Worm (Caenorhabditis elegans) whole organism, L4 larva: ENCODE data around the gene C47D12.5.

ENCODE experiments used
- F10B5.3 ChIP-seq: sonication (generic microtip); optimal IDR thresholded peaks from 2 replicates; lab custom pipeline; 2016; ENCODE audit warnings: mild to moderate bottlenecking, missing genetic modification characterization, missing compliant biosample characterization
- F26F4.8 ChIP-seq: fragments of 200-800 bp; sonication (Bioruptor generic); conservative IDR thresholded peaks from 2 replicates; pipeline ENCODE4 v1.3.6; 2022; ENCODE audit warnings: missing genetic modification characterization, missing compliant biosample characterization
- F37D6.2 ChIP-seq: sonication (generic microtip); optimal IDR thresholded peaks from 2 replicates; lab custom pipeline; 2016; ENCODE audit warnings: mild to moderate bottlenecking, missing genetic modification characterization, missing compliant biosample characterization
- F44E2.7 ChIP-seq: fragments of 200-800 bp; sonication (Bioruptor generic); IDR thresholded peaks from 2 replicates; pipeline ENCODE4 v2.1.2; 2022; ENCODE audit warnings: missing genetic modification characterization, missing compliant biosample characterization
- F49E8.2 ChIP-seq: sonication (generic microtip); optimal IDR thresholded peaks from 2 replicates; lab custom pipeline; 2016; ENCODE audit warnings: missing compliant biosample characterization, mild to moderate bottlenecking, missing genetic modification characterization, borderline replicate concordance
- R02D3.7 ChIP-seq: fragments of 150-350 bp; sonication (generic microtip); optimal IDR thresholded peaks from 3 replicates; lab custom pipeline; 2014; ENCODE audit warnings: missing biosample characterization, missing genetic modification characterization
- Y105C5A.15 ChIP-seq: fragments of 200-800 bp; sonication (Bioruptor generic); IDR thresholded peaks from 2 replicates; pipeline ENCODE4 v1.3.6; 2022; ENCODE audit warnings: missing genetic modification characterization, missing compliant biosample characterization
- Y48G9A.11 ChIP-seq: fragments of 200-800 bp; sonication (Bioruptor generic); IDR thresholded peaks from 2 replicates; pipeline ENCODE4 v1.3.6; 2022; ENCODE audit warnings: missing genetic modification reagents, missing genetic modification characterization, missing compliant biosample characterization
- Y5F2A.4 ChIP-seq: fragments of 200-800 bp; sonication (Bioruptor generic); optimal IDR thresholded peaks from 2 replicates; lab custom pipeline; 2018; ENCODE audit warnings: mild to moderate bottlenecking, missing genetic modification characterization, missing compliant biosample characterization
- ZK546.5 ChIP-seq, 2 experiments: sonication (generic microtip); optimal IDR thresholded peaks; 2 replicates each; lab custom pipeline; 2017; ENCODE audit warnings: missing biosample characterization in 2 of 2, missing genetic modification characterization in 2 of 2
- aha-1 ChIP-seq: fragments of 150-350 bp; peaks from one replicate; lab custom pipeline; 2014; ENCODE audit warnings: missing biosample characterization, missing genetic modification characterization
- ama-1 ChIP-seq: fragments of 150-350 bp; optimal IDR thresholded peaks from 2 replicates; lab custom pipeline; 2014; ENCODE audit warnings: inconsistent platforms, mixed read lengths
- ceh-32 ChIP-seq: sonication (generic microtip); optimal IDR thresholded peaks from 2 replicates; lab custom pipeline; 2016; ENCODE audit warnings: mild to moderate bottlenecking, missing genetic modification characterization, missing compliant biosample characterization; ENCODE audit not compliant: poor library complexity
- ceh-44 ChIP-seq: fragments of 200-800 bp; sonication (Bioruptor generic); IDR thresholded peaks from 2 replicates; pipeline ENCODE4 v1.3.6; 2022; ENCODE audit warnings: missing genetic modification reagents, missing genetic modification characterization, missing compliant biosample characterization
- ceh-62 ChIP-seq: sonication (generic microtip); optimal IDR thresholded peaks from 2 replicates; lab custom pipeline; 2017; ENCODE audit warnings: missing biosample characterization, missing genetic modification characterization
- cey-2 ChIP-seq: sonication (generic microtip); optimal IDR thresholded peaks from 3 replicates; lab custom pipeline; 2017; ENCODE audit warnings: missing genetic modification characterization, mild to moderate bottlenecking, missing compliant biosample characterization, antibody characterized with exemption, borderline replicate concordance; ENCODE audit not compliant: insufficient read depth
- dmd-6 ChIP-seq: fragments of 200-800 bp; sonication (Bioruptor generic); IDR thresholded peaks from 2 replicates; pipeline ENCODE4 v1.3.6; 2022; ENCODE audit warnings: missing genetic modification reagents, missing genetic modification characterization, missing compliant biosample characterization
- dmd-8 ChIP-seq: fragments of 200-800 bp; sonication (Bioruptor generic); IDR thresholded peaks from 2 replicates; pipeline ENCODE4 v1.3.6; 2022; ENCODE audit warnings: missing genetic modification characterization, missing compliant biosample characterization
- dve-1 ChIP-seq: sonication (generic microtip); optimal IDR thresholded peaks from 2 replicates; lab custom pipeline; 2017; ENCODE audit warnings: antibody characterized with exemption, mild to moderate bottlenecking, missing genetic modification characterization, missing compliant biosample characterization; ENCODE audit not compliant: insufficient read depth
- egl-27 ChIP-seq: sonication (generic microtip); optimal IDR thresholded peaks from 3 replicates; lab custom pipeline; 2017; ENCODE audit warnings: missing biosample characterization, missing genetic modification reagents, missing genetic modification characterization
- fos-1 ChIP-seq: fragments of 150-350 bp; optimal IDR thresholded peaks from 2 replicates; lab custom pipeline; 2014; ENCODE audit warnings: missing biosample characterization, missing genetic modification characterization
- hlh-30 ChIP-seq: sonication (generic microtip); optimal IDR thresholded peaks from 2 replicates; lab custom pipeline; 2017; ENCODE audit warnings: antibody characterized with exemption, mild to moderate bottlenecking, missing genetic modification characterization, missing compliant biosample characterization; ENCODE audit not compliant: insufficient read depth
- lim-7 ChIP-seq: fragments of 200-800 bp; sonication (Bioruptor generic); IDR thresholded peaks from 2 replicates; pipeline ENCODE4 v1.3.6; 2022; ENCODE audit warnings: missing genetic modification characterization, missing compliant biosample characterization
- lin-15B ChIP-seq: fragments of 150-350 bp; sonication (generic microtip); optimal IDR thresholded peaks from 3 replicates; lab custom pipeline; 2014; ENCODE audit warnings: missing biosample characterization, missing genetic modification characterization
- lin-29 ChIP-seq: fragments of 200-800 bp; sonication (Bioruptor generic); IDR thresholded peaks from 2 replicates; pipeline ENCODE4 v1.3.6; 2022; ENCODE audit warnings: missing genetic modification reagents, missing genetic modification characterization, missing compliant biosample characterization
- lin-38 ChIP-seq: fragments of 200-800 bp; sonication (Bioruptor generic); IDR thresholded peaks from 2 replicates; pipeline ENCODE4 v1.3.6; 2022; ENCODE audit warnings: missing genetic modification reagents, missing genetic modification characterization, missing compliant biosample characterization
- madf-5 ChIP-seq, 2 experiments: fragments of 200-800 bp; sonication (Bioruptor generic); IDR thresholded peaks; 2 replicates each; pipeline ENCODE4 v1.3.6; 2022; ENCODE audit warnings: missing compliant biosample characterization in 2 of 2, missing genetic modification characterization in 2 of 2
- madf-9 ChIP-seq: fragments of 200-800 bp; sonication (Bioruptor generic); conservative IDR thresholded peaks from 2 replicates; pipeline ENCODE4 v1.3.6; 2022; ENCODE audit warnings: missing genetic modification reagents, missing genetic modification characterization, missing compliant biosample characterization
- mdl-1 ChIP-seq, 2 experiments: fragments of 150-350 bp in 1 of 2; sonication (generic microtip) in 1 of 2; optimal IDR thresholded peaks; 2 replicates each; lab custom pipeline; 2014 to 2017; ENCODE audit warnings: missing biosample characterization in 2 of 2, missing genetic modification characterization in 2 of 2
- mdt-29 ChIP-seq: fragments of 200-800 bp; sonication (Bioruptor generic); IDR thresholded peaks from 2 replicates; pipeline ENCODE4 v1.3.6; 2022; ENCODE audit warnings: missing genetic modification reagents, missing genetic modification characterization, missing compliant biosample characterization
- mxl-2 ChIP-seq: fragments of 200-800 bp; sonication (Bioruptor generic); conservative IDR thresholded peaks from 2 replicates; pipeline ENCODE4 v1.3.6; 2022; ENCODE audit warnings: missing genetic modification reagents, missing genetic modification characterization, missing compliant biosample characterization
- mxl-3 ChIP-seq: fragments of 200-800 bp; sonication (Bioruptor generic); optimal IDR thresholded peaks from 2 replicates; lab custom pipeline; 2018; ENCODE audit warnings: mild to moderate bottlenecking, missing genetic modification characterization, missing compliant biosample characterization
- nhr-111 ChIP-seq: fragments of 200-800 bp; sonication (Bioruptor generic); optimal IDR thresholded peaks from 2 replicates; lab custom pipeline; 2018; ENCODE audit warnings: mild to moderate bottlenecking, missing genetic modification characterization, missing compliant biosample characterization
- nhr-28 ChIP-seq: fragments of 150-350 bp; optimal IDR thresholded peaks from 2 replicates; lab custom pipeline; 2014; ENCODE audit warnings: missing biosample characterization, missing genetic modification characterization
- nhr-41 ChIP-seq: fragments of 200-800 bp; sonication (Bioruptor generic); IDR thresholded peaks from 2 replicates; pipeline ENCODE4 v1.3.6; 2022; ENCODE audit warnings: missing genetic modification reagents, missing genetic modification characterization, missing compliant biosample characterization
- nhr-42 ChIP-seq: fragments of 200-800 bp; sonication (Bioruptor generic); IDR thresholded peaks from 2 replicates; pipeline ENCODE4 v1.3.6; 2022; ENCODE audit warnings: missing genetic modification characterization, missing compliant biosample characterization
- nhr-6 ChIP-seq: fragments of 150-350 bp; optimal IDR thresholded peaks from 2 replicates; lab custom pipeline; 2014; ENCODE audit warnings: missing biosample characterization, missing genetic modification characterization
- nhr-76 ChIP-seq: fragments of 150-350 bp; optimal IDR thresholded peaks from 2 replicates; lab custom pipeline; 2014; ENCODE audit warnings: missing biosample characterization, missing genetic modification characterization
- pqm-1 ChIP-seq: sonication (generic microtip); optimal IDR thresholded peaks from 2 replicates; lab custom pipeline; 2017; ENCODE audit warnings: missing biosample characterization, missing genetic modification characterization
- sdz-12 ChIP-seq: fragments of 200-800 bp; sonication (Bioruptor generic); optimal IDR thresholded peaks from 2 replicates; lab custom pipeline; 2018; ENCODE audit warnings: mild to moderate bottlenecking, missing genetic modification characterization, missing compliant biosample characterization
- snpc-1.2 ChIP-seq: fragments of 200-800 bp; sonication (Bioruptor generic); IDR thresholded peaks from 2 replicates; pipeline ENCODE4 v1.3.6; 2022; ENCODE audit warnings: missing genetic modification reagents, missing genetic modification characterization, missing compliant biosample characterization
- snpc-4 ChIP-seq: fragments of 150-350 bp; optimal IDR thresholded peaks from 2 replicates; lab custom pipeline; 2014; ENCODE audit warnings: missing biosample characterization, missing genetic modification characterization
- spr-1 ChIP-seq: sonication (generic microtip); optimal IDR thresholded peaks from 2 replicates; lab custom pipeline; 2016; ENCODE audit warnings: mild to moderate bottlenecking, missing genetic modification characterization, missing compliant biosample characterization
- tra-1 ChIP-seq: fragments of 200-800 bp; sonication (Bioruptor generic); IDR thresholded peaks from 2 replicates; pipeline ENCODE4 v1.3.6; 2022; ENCODE audit warnings: missing genetic modification reagents, missing genetic modification characterization, missing compliant biosample characterization
- unc-130 ChIP-seq: sonication (generic microtip); optimal IDR thresholded peaks from 2 replicates; lab custom pipeline; 2016; ENCODE audit warnings: missing genetic modification reagents, missing genetic modification characterization, missing compliant biosample characterization
- unc-62 ChIP-seq, 3 experiments: fragments of 150-350 bp in 1 of 3; sonication (generic microtip); optimal IDR thresholded peaks in 2 of 3; peaks in 1 of 3; 1 replicate in 1 of 3; 2 replicates in 2 of 3; lab custom pipeline; 2014 to 2017; ENCODE audit warnings: missing biosample characterization in 3 of 3, missing genetic modification characterization in 3 of 3, missing genetic modification reagents in 3 of 3, missing genotype in 1 of 3
- zfp-2 ChIP-seq: sonication (generic microtip); optimal IDR thresholded peaks from 2 replicates; lab custom pipeline; 2016; ENCODE audit warnings: mild to moderate bottlenecking, missing genetic modification characterization, missing compliant biosample characterization
- zip-11 ChIP-seq: fragments of 200-800 bp; sonication (Bioruptor generic); IDR thresholded peaks from 2 replicates; pipeline ENCODE4 v1.3.6; 2022; ENCODE audit warnings: missing genetic modification characterization, missing compliant biosample characterization
- zip-2 ChIP-seq: fragments of 150-350 bp; optimal IDR thresholded peaks from 2 replicates; lab custom pipeline; 2014; ENCODE audit warnings: missing biosample characterization, missing genetic modification characterization

C47D12.5 gene

DNA sequence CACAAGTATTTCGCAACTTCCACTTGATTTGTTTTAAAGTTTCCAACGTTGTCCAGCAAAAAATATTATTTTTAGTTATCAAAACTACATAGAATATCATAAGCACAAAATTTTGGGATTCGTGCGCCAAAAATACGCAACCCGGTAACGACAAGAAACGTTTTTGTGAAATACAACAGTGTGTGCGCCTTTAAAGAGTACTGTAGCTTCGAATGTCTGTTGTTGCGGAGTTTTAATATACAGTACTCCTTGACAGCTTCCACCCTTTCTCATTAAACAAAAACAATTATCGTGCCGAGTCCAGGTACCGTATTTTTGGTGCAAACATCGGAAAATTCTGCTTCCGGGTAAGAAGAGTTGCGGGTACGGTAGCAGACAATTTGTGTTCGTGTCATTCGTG is 4.9 kb downstream of the C47D12.5 start:
- TF ChIP-seq unc-62 (GFP tag; optimal IDR thresholded peaks at IDR 0.05 in 1 of 2; lab: Kevin White, UChicago), result no peak
- TF ChIP-seq unc-62 (tag; optimal IDR thresholded peaks at IDR 0.05; lab: Kevin White, UChicago), result no peak
- TF ChIP-seq mdt-29, result no peak
- no peak for TF ChIP-seq cey-2
- TF ChIP-seq egl-27, result no peak
- no peak for TF ChIP-seq dve-1 (tag; lab: Kevin White, UChicago)
- TF ChIP-seq Y105C5A.15 (GFP tag; lab: Robert Waterston, UW), result no peak
- no peak for TF ChIP-seq lin-38 (GFP tag; lab: Robert Waterston, UW)
- no peak for TF ChIP-seq sdz-12 (GFP tag; lab: Kevin White, UChicago)
- no peak for TF ChIP-seq tra-1
- no peak for TF ChIP-seq nhr-76
- no peak for TF ChIP-seq zip-2 (tag; lab: Kevin White, UChicago)
- TF ChIP-seq ama-1 (lab: Kevin White, UChicago), result no peak

DNA sequence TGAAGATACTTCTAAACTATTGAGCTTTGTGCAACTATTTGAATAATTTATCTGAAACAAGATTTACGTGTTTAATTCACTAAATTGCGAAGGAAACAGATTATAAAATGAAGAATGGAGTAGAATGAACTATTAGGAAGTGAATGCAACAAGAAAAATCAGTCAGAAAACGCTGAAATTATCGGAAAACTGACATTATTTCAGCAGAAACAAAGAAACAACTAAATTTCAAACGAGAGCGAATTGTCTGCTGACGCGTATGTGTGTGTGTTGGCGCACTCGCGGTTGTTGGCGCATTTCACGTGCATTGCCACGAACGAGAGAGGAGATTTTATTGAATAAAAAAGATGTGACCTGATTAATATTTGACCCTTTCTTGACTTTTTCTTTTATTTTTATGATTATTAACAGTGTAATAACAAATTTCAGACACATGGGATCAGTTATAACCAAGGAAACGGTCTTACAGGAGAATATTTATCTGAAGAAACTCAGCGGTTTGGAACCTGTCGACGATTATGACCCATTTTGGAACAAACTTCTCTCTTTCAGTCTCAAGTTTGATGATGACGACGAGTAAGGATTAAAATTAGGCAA is 9.1 kb downstream of the C47D12.5 start, which contains the start of the genes trr-1 and C47D12.2:
trr-1 (minus strand) TSS at position 51 of the 597 bp plus-strand sequence.
C47D12.2 (plus strand) TSS at position 430 of the 597 bp plus-strand sequence.
- TF ChIP-seq dmd-6 (peak; percentile 22; the same call in 1 of the 2 replicates), lin-15B (tag; lab: Kevin White, UChicago) (no peak), lin-29 (GFP tag; lab: Robert Waterston, UW) (no peak), zfp-2 (no peak), unc-130 (GFP tag; lab: Kevin White, UChicago) (peak; percentile 14), ceh-44 (GFP tag; lab: Robert Waterston, UW) (no peak), Y5F2A.4 (GFP tag; lab: Kevin White, UChicago) (no peak), F49E8.2 (tag; lab: Kevin White, UChicago) (no peak), aha-1 (tag; lab: Kevin White, UChicago) (peak; percentile 98), lim-7 (no peak), sdz-12 (GFP tag; lab: Kevin White, UChicago) (no peak), mxl-3 (GFP tag; lab: Kevin White, UChicago) (no peak), mdl-1 (tag; optimal IDR thresholded peaks at IDR 0.05; lab: Kevin White, UChicago) (no peak), egl-27 (no peak), unc-62 (GFP tag; optimal IDR thresholded peaks at IDR 0.05 in 1 of 2; lab: Kevin White, UChicago) (peak in 1 of 2 experiments; percentile 98), unc-62 (tag; optimal IDR thresholded peaks at IDR 0.05; lab: Kevin White, UChicago) (no peak), Y48G9A.11 (no peak), ceh-62 (no peak), F44E2.7 (GFP tag; lab: Robert Waterston, UW) (no peak), fos-1 (tag; lab: Kevin White, UChicago) (no peak), nhr-6 (tag; lab: Kevin White, UChicago) (peak; percentile 81), R02D3.7 (tag; lab: Kevin White, UChicago) (no peak), nhr-41 (GFP tag; lab: Robert Waterston, UW) (no peak), zip-11 (no peak), pqm-1 (tag; lab: Kevin White, UChicago) (no peak), snpc-4 (tag; lab: Kevin White, UChicago) (no peak), nhr-28 (tag; lab: Kevin White, UChicago) (no peak), hlh-30 (no peak), nhr-111 (GFP tag; lab: Kevin White, UChicago) (no peak), ZK546.5 (tag; optimal IDR thresholded peaks at IDR 0.05; lab: Kevin White, UChicago) (no peak), F37D6.2 (tag; lab: Kevin White, UChicago) (no peak), zip-2 (tag; lab: Kevin White, UChicago) (no peak), nhr-42 (no peak), spr-1 (tag; lab: Kevin White, UChicago) (no peak), madf-5 (GFP tag; IDR thresholded peaks at IDR 0.05; lab: Robert Waterston, UW) (no peak), F26F4.8 (GFP tag; lab: Robert Waterston, UW) (no peak), snpc-1.2 (GFP tag; lab: Robert Waterston, UW) (no peak), tra-1 (no peak), mxl-2 (GFP tag; lab: Robert Waterston, UW) (no peak), F10B5.3 (tag; lab: Kevin White, UChicago) (no peak), dmd-8 (GFP tag; lab: Robert Waterston, UW) (no peak), ceh-32 (no peak), madf-9 (no peak), mdt-29 (no peak)
